Worm (Caenorhabditis elegans) whole organism, L2 larva: Measurements from ENCODE around the gene drd-1.

Experiments used
- ama-1 ChIP-seq: fragments of 150-350 bp; optimal IDR thresholded peaks from 2 replicates; lab custom pipeline; 2018; ENCODE audit warnings: inconsistent platforms
- snpc-4 ChIP-seq: fragments of 150-350 bp; optimal IDR thresholded peaks from 2 replicates; lab custom pipeline; 2014; ENCODE audit warnings: missing biosample characterization, missing genetic modification characterization

ce11 chrII:8385561-8385960 is 2.3 kb upstream of the drd-1 start:
- TF ChIP-seq snpc-4 (tag; lab: Kevin White, UChicago) (no peak), ama-1 (lab: Kevin White, UChicago) (no peak)
